Fruit fly (Drosophila melanogaster) whole organism, adult: Measurements from ENCODE around the gene CG46467.

Experiments
- CG11617 ChIP-seq: fragments of 200-800 bp; sonication (Bioruptor generic); optimal IDR thresholded peaks from 2 replicates; lab custom pipeline; 2017; ENCODE audit warnings: mild to moderate bottlenecking, missing biosample characterization, missing genetic modification reagents, missing genetic modification characterization
- CG12768 ChIP-seq: fragments of 200-800 bp; sonication (Bioruptor generic); optimal IDR thresholded peaks from 2 replicates; lab custom pipeline; 2017; ENCODE audit warnings: missing biosample characterization, missing genetic modification characterization, mild to moderate bottlenecking, moderate library complexity, missing genetic modification reagents
- CG14711 ChIP-seq: fragments of 200-800 bp; sonication (Bioruptor generic); optimal IDR thresholded peaks from 2 replicates; lab custom pipeline; 2018; ENCODE audit warnings: missing biosample characterization, mild to moderate bottlenecking, missing genetic modification characterization, moderate library complexity
- CG1620 ChIP-seq: fragments of 200-800 bp; sonication (Bioruptor generic); optimal IDR thresholded peaks from 2 replicates; lab custom pipeline; 2016; ENCODE audit warnings: missing biosample characterization, missing genetic modification characterization
- CG33017 ChIP-seq: fragments of 200-800 bp; sonication (Bioruptor generic); optimal IDR thresholded peaks from 2 replicates; lab custom pipeline; 2018; ENCODE audit warnings: missing biosample characterization, mild to moderate bottlenecking, missing genetic modification characterization, moderate library complexity
- CG5204 ChIP-seq: fragments of 200-800 bp; sonication (Bioruptor generic); optimal IDR thresholded peaks from 2 replicates; lab custom pipeline; 2016; ENCODE audit warnings: missing biosample characterization, missing genetic modification characterization
- CG7045 ChIP-seq: fragments of 200-800 bp; sonication (Bioruptor generic); optimal IDR thresholded peaks from 2 replicates; lab custom pipeline; 2017; ENCODE audit warnings: missing biosample characterization, mild to moderate bottlenecking, missing genetic modification characterization
- CG7101 ChIP-seq: fragments of 200-800 bp; sonication (Bioruptor generic); optimal IDR thresholded peaks from 2 replicates; lab custom pipeline; 2018; ENCODE audit warnings: missing biosample characterization, mild to moderate bottlenecking, missing genetic modification characterization, moderate library complexity
- Clk ChIP-seq: fragments of 200-800 bp; sonication (Bioruptor generic); optimal IDR thresholded peaks from 2 replicates; lab custom pipeline; 2017; ENCODE audit warnings: missing biosample characterization, missing genetic modification characterization
- Crg-1 ChIP-seq: fragments of 200-800 bp; sonication (Bioruptor generic); optimal IDR thresholded peaks from 2 replicates; lab custom pipeline; 2016; ENCODE audit warnings: missing biosample characterization, missing genetic modification characterization
- Hr96 ChIP-seq: fragments of 200-800 bp; sonication (Bioruptor generic); optimal IDR thresholded peaks from 2 replicates; lab custom pipeline; 2016; ENCODE audit warnings: missing biosample characterization, missing genetic modification characterization
- Mnt ChIP-seq: fragments of 200-800 bp; sonication (Bioruptor generic); optimal IDR thresholded peaks from 2 replicates; lab custom pipeline; 2016; ENCODE audit warnings: missing biosample characterization, mild to moderate bottlenecking, missing genetic modification characterization
- bab1 ChIP-seq: fragments of 200-800 bp; sonication (Bioruptor generic); optimal IDR thresholded peaks from 3 replicates; lab custom pipeline; 2019; ENCODE audit warnings: missing biosample characterization, mild to moderate bottlenecking, missing genetic modification characterization, moderate library complexity
- cic ChIP-seq: fragments of 200-800 bp; sonication (Bioruptor generic); optimal IDR thresholded peaks from 2 replicates; lab custom pipeline; 2017; ENCODE audit warnings: missing biosample characterization, mild to moderate bottlenecking, missing genetic modification characterization, moderate library complexity
- cnc ChIP-seq, 2 experiments: fragments of >200 bp; optimal IDR thresholded peaks; 2 replicates each; lab custom pipeline; 2017
- kay ChIP-seq: fragments of 200-800 bp; sonication (Bioruptor generic); peaks from one replicate; lab custom pipeline; 2016; ENCODE audit warnings: missing biosample characterization, missing genetic modification characterization, borderline replicate concordance
- ovo ChIP-seq: fragments of 200-800 bp; sonication (Bioruptor generic); optimal IDR thresholded peaks from 2 replicates; lab custom pipeline; 2016; ENCODE audit warnings: missing biosample characterization, missing genetic modification characterization
- pad ChIP-seq: fragments of 200-800 bp; sonication (Bioruptor generic); optimal IDR thresholded peaks from 3 replicates; lab custom pipeline; 2017; ENCODE audit warnings: missing biosample characterization, missing genetic modification characterization, mild to moderate bottlenecking, moderate library complexity, missing genetic modification reagents
- tj ChIP-seq: fragments of 200-800 bp; sonication (Bioruptor generic); optimal IDR thresholded peaks from 3 replicates; lab custom pipeline; 2017; ENCODE audit warnings: missing biosample characterization, mild to moderate bottlenecking, missing genetic modification characterization, moderate library complexity
- toe ChIP-seq: fragments of 200-800 bp; sonication (Bioruptor generic); optimal IDR thresholded peaks from 2 replicates; lab custom pipeline; 2016; ENCODE audit warnings: missing biosample characterization, missing genetic modification characterization

Gene CG46467

dm6 chr3R:9931155-9931597, 56.7 kb downstream of the CG46467 start:
- TF ChIP-seq Hr96: peak; percentile 50
- peak; percentile 82 for TF ChIP-seq cic (GFP tag; lab: Kevin White, UChicago)
- no peak for TF ChIP-seq CG14711
- no peak for TF ChIP-seq Mnt (GFP tag; lab: Kevin White, UChicago)
- peak; percentile 47 for TF ChIP-seq pad (GFP tag; lab: Kevin White, UChicago)
- no peak for TF ChIP-seq CG5204 (GFP tag; lab: Kevin White, UChicago)
- TF ChIP-seq CG33017 (tag; lab: Kevin White, UChicago): peak; percentile 39
- no peak for TF ChIP-seq bab1
- no peak for TF ChIP-seq Crg-1 (GFP tag; lab: Kevin White, UChicago)
- TF ChIP-seq kay (GFP tag; lab: Kevin White, UChicago): no peak
- no peak for TF ChIP-seq ovo (GFP tag; lab: Kevin White, UChicago)
- peak; percentile 9 for TF ChIP-seq CG7045 (GFP tag; lab: Kevin White, UChicago)
- TF ChIP-seq Clk (GFP tag; lab: Kevin White, UChicago): no peak
- no peak for TF ChIP-seq CG1620
- TF ChIP-seq toe (GFP tag; lab: Kevin White, UChicago): no peak
- TF ChIP-seq CG12768 (GFP tag; lab: Kevin White, UChicago): peak; percentile 87
- TF ChIP-seq tj (GFP tag; lab: Kevin White, UChicago): peak; percentile 25
- peak; percentile 34 for TF ChIP-seq CG11617 (GFP tag; lab: Kevin White, UChicago)
- peak; percentile 24 for TF ChIP-seq CG7101 (tag; lab: Kevin White, UChicago)
- no peak for TF ChIP-seq cnc (optimal IDR thresholded peaks at IDR 0.05; lab: Kevin White, UChicago)

dm6 chr3R:9931662-9932061, 57.2 kb downstream of the CG46467 start:
- peak; percentile 69 for TF ChIP-seq kay (GFP tag; lab: Kevin White, UChicago)
- TF ChIP-seq tj (GFP tag; lab: Kevin White, UChicago): peak; percentile 7
- no peak for TF ChIP-seq cic (GFP tag; lab: Kevin White, UChicago)
- no peak for TF ChIP-seq CG1620
- peak; percentile 15 for TF ChIP-seq Clk (GFP tag; lab: Kevin White, UChicago)
- peak; percentile 42 for TF ChIP-seq Mnt (GFP tag; lab: Kevin White, UChicago)
- TF ChIP-seq CG7101 (tag; lab: Kevin White, UChicago): no peak
- TF ChIP-seq CG12768 (GFP tag; lab: Kevin White, UChicago): no peak

dm6 chr3R:9932240-9933012, 57.9 kb downstream of the CG46467 start:
- TF ChIP-seq Crg-1 (GFP tag; lab: Kevin White, UChicago): no peak
- TF ChIP-seq cic (GFP tag; lab: Kevin White, UChicago): peak; percentile 97
- TF ChIP-seq CG7101 (tag; lab: Kevin White, UChicago): peak; percentile 38
- TF ChIP-seq ovo (GFP tag; lab: Kevin White, UChicago): peak; percentile 54
- no peak for TF ChIP-seq CG5204 (GFP tag; lab: Kevin White, UChicago)
- peak; percentile 46 for TF ChIP-seq CG7045 (GFP tag; lab: Kevin White, UChicago)
- TF ChIP-seq kay (GFP tag; lab: Kevin White, UChicago): peak; percentile 72
- no peak for TF ChIP-seq CG14711
- no peak for TF ChIP-seq Hr96
- TF ChIP-seq Mnt (GFP tag; lab: Kevin White, UChicago): peak; percentile 89
- TF ChIP-seq CG33017 (tag; lab: Kevin White, UChicago): peak; percentile 23
- TF ChIP-seq CG12768 (GFP tag; lab: Kevin White, UChicago): peak; percentile 68
- TF ChIP-seq toe (GFP tag; lab: Kevin White, UChicago): no peak
- TF ChIP-seq CG11617 (GFP tag; lab: Kevin White, UChicago): no peak
- TF ChIP-seq Clk (GFP tag; lab: Kevin White, UChicago): peak; percentile 43
- TF ChIP-seq cnc (optimal IDR thresholded peaks at IDR 0.05; lab: Kevin White, UChicago): no peak
- TF ChIP-seq pad (GFP tag; lab: Kevin White, UChicago): peak; percentile 16
- peak; percentile 12 for TF ChIP-seq bab1
- no peak for TF ChIP-seq CG1620
- TF ChIP-seq tj (GFP tag; lab: Kevin White, UChicago): peak; percentile 50

- TF ChIP-seq CG33017 (tag; lab: Kevin White, UChicago) (no peak), CG7045 (GFP tag; lab: Kevin White, UChicago) (no peak), tj (GFP tag; lab: Kevin White, UChicago) (peak; percentile 19), CG12768 (GFP tag; lab: Kevin White, UChicago) (peak; percentile 36)
Observed at dm6 chr3R:9933356-9933755, 58.9 kb downstream of the CG46467 start.

- TF ChIP-seq tj (GFP tag; lab: Kevin White, UChicago) (no peak), cnc (optimal IDR thresholded peaks at IDR 0.05; lab: Kevin White, UChicago) (no peak), CG33017 (tag; lab: Kevin White, UChicago) (no peak), kay (GFP tag; lab: Kevin White, UChicago) (peak; percentile 52), toe (GFP tag; lab: Kevin White, UChicago) (no peak)
Observed at dm6 chr3R:9933956-9934733, 59.7 kb downstream of the CG46467 start.
